Worm (Caenorhabditis elegans) whole organism, young adult: ENCODE measurements around the gene nlp-67.
A peak's percentile ranks its signal among the peaks of the same experiment; 100 is the strongest.
"Not testable (repeated sequence)": the region's sequence is repeated elsewhere in the genome, so short reads cannot be mapped to it uniquely, and the experiment has no call there.

Source experiments
- F52B5.7 ChIP-seq: sonication (generic microtip); optimal IDR thresholded peaks from 2 replicates; lab custom pipeline; 2016; ENCODE audit warnings: mild to moderate bottlenecking, missing genetic modification characterization, missing compliant biosample characterization
- F55B11.4 ChIP-seq: sonication (generic microtip); optimal IDR thresholded peaks from 2 replicates; lab custom pipeline; 2016; ENCODE audit warnings: missing compliant biosample characterization, missing genetic modification characterization, borderline replicate concordance; ENCODE audit not compliant: insufficient read depth
- F57A8.1 ChIP-seq: fragments of 200-800 bp; sonication (Bioruptor generic); optimal IDR thresholded peaks from 2 replicates; lab custom pipeline; 2018; ENCODE audit warnings: mild to moderate bottlenecking, missing genetic modification characterization, moderate library complexity, missing compliant biosample characterization
- K12H6.12 ChIP-seq: fragments of 200-800 bp; sonication (Bioruptor generic); optimal IDR thresholded peaks from 2 replicates; lab custom pipeline; 2018; ENCODE audit warnings: mild to moderate bottlenecking, missing genetic modification characterization, missing compliant biosample characterization
- athp-1 ChIP-seq: sonication (generic microtip); optimal IDR thresholded peaks from 2 replicates; lab custom pipeline; 2017; ENCODE audit warnings: mild to moderate bottlenecking, missing genetic modification characterization, missing compliant biosample characterization
- attf-6 ChIP-seq: fragments of 200-800 bp; sonication (Bioruptor generic); IDR thresholded peaks from 2 replicates; pipeline ENCODE4 v1.3.6; 2022; ENCODE audit warnings: missing genetic modification reagents, missing genetic modification characterization, missing compliant biosample characterization
- ceh-79 ChIP-seq: sonication (generic microtip); optimal IDR thresholded peaks from 2 replicates; lab custom pipeline; 2017; ENCODE audit warnings: mild to moderate bottlenecking, missing genetic modification characterization, missing compliant biosample characterization
- chd-7 ChIP-seq: sonication (generic microtip); optimal IDR thresholded peaks from 2 replicates; lab custom pipeline; 2016; ENCODE audit warnings: mild to moderate bottlenecking, missing genetic modification characterization, moderate library complexity, missing compliant biosample characterization
- hmg-1.2 ChIP-seq: fragments of 200-800 bp; sonication (Bioruptor generic); IDR thresholded peaks from 2 replicates; pipeline ENCODE4 v1.3.6; 2022; ENCODE audit warnings: missing genetic modification reagents, missing genetic modification characterization, missing compliant biosample characterization
- hrde-1 ChIP-seq: sonication (generic microtip); optimal IDR thresholded peaks from 2 replicates; lab custom pipeline; 2016; ENCODE audit warnings: missing genetic modification characterization, mild to moderate bottlenecking, missing compliant biosample characterization, moderate library complexity, missing genotype, missing genetic modification reagents, borderline replicate concordance
- lin-26 ChIP-seq: fragments of 200-800 bp; sonication (Bioruptor generic); IDR thresholded peaks from 2 replicates; pipeline ENCODE4 v1.3.6; 2022; ENCODE audit warnings: missing genetic modification reagents, missing genetic modification characterization, missing compliant biosample characterization
- madf-6 ChIP-seq: fragments of 200-800 bp; sonication (Bioruptor generic); IDR thresholded peaks from 2 replicates; pipeline ENCODE4 v1.3.6; 2022; ENCODE audit warnings: missing genetic modification reagents, missing genetic modification characterization, missing compliant biosample characterization
- madf-8 ChIP-seq: fragments of 200-800 bp; sonication (Bioruptor generic); conservative IDR thresholded peaks from 2 replicates; pipeline ENCODE4 v1.3.6; 2022; ENCODE audit warnings: missing genetic modification reagents, missing genetic modification characterization, missing compliant biosample characterization
- mcd-1 ChIP-seq: fragments of 200-800 bp; sonication (Bioruptor generic); IDR thresholded peaks from 2 replicates; pipeline ENCODE4 v1.3.6; 2022; ENCODE audit warnings: missing genetic modification reagents, missing genetic modification characterization, missing compliant biosample characterization
- nfyb-1 ChIP-seq: fragments of 200-800 bp; sonication (Bioruptor generic); IDR thresholded peaks from 2 replicates; pipeline ENCODE4 v1.3.6; 2022; ENCODE audit warnings: missing genetic modification reagents, missing genetic modification characterization, missing compliant biosample characterization
- nhr-80 ChIP-seq: sonication (generic microtip); optimal IDR thresholded peaks from 2 replicates; lab custom pipeline; 2016; ENCODE audit warnings: missing genetic modification characterization, missing compliant biosample characterization
- rcor-1 ChIP-seq: fragments of 200-800 bp; sonication (Bioruptor generic); IDR thresholded peaks from 2 replicates; pipeline ENCODE4 v1.3.6; 2022; ENCODE audit warnings: missing genetic modification reagents, missing genetic modification characterization, missing compliant biosample characterization
- repo-1 ChIP-seq: sonication (generic microtip); optimal IDR thresholded peaks from 2 replicates; lab custom pipeline; 2017; ENCODE audit warnings: mild to moderate bottlenecking, missing genetic modification characterization, missing compliant biosample characterization
- snpc-3.4 ChIP-seq: sonication (generic microtip); optimal IDR thresholded peaks from 2 replicates; lab custom pipeline; 2017; ENCODE audit warnings: missing genetic modification characterization, mild to moderate bottlenecking, missing compliant biosample characterization, antibody characterized with exemption, moderate library complexity, missing genotype, missing genetic modification reagents
- unc-130 ChIP-seq: sonication (generic microtip); optimal IDR thresholded peaks from 2 replicates; lab custom pipeline; 2016; ENCODE audit warnings: missing genetic modification reagents, missing genetic modification characterization, missing compliant biosample characterization
- ztf-26 ChIP-seq: sonication (generic microtip); optimal IDR thresholded peaks from 2 replicates; lab custom pipeline; 2017; ENCODE audit warnings: missing genetic modification characterization, missing compliant biosample characterization

nlp-67 gene

DNA sequence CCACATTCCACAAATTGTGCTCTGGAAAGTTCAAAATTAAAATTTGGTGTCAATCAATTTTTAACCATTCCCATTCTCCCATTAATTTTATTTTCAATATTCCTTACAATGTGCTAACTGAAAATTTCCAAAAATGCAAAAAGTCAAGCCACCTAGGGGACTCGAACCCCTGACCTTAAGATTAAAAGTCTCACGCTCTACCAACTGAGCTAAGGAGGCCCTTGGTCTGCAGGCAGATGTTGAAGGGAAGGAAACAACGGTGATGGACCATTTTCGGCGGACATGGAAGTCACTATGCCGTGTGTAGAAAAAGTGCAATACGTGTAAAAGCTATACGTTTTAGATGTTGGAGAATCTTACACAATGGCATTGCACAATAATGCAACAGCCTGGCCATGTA, 33.6 kb downstream of the nlp-67 start (continued):
- TF ChIP-seq nfyb-1 (GFP tag; lab: Robert Waterston, UW) (no peak), chd-7 (tag; lab: Kevin White, UChicago) (no peak), madf-8 (GFP tag; lab: Robert Waterston, UW) (no peak), repo-1 (tag; lab: Kevin White, UChicago) (no peak), F57A8.1 (GFP tag; lab: Kevin White, UChicago) (no peak), unc-130 (GFP tag; lab: Kevin White, UChicago) (no peak), madf-6 (no peak), mcd-1 (GFP tag; lab: Robert Waterston, UW) (no peak), K12H6.12 (tag; lab: Kevin White, UChicago) (no peak), F52B5.7 (no peak), attf-6 (no peak)
- TF ChIP-seq, all 124 proteins: peak for 19

- TF ChIP-seq nhr-80 (tag; lab: Kevin White, UChicago), result peak; percentile 26
- TF ChIP-seq ceh-79 (tag; lab: Kevin White, UChicago), result no peak
- no peak for TF ChIP-seq hrde-1 (tag; lab: Kevin White, UChicago)
- peak; percentile 66; the same call in 1 of the 2 replicates for TF ChIP-seq hmg-1.2 (GFP tag; lab: Robert Waterston, UW)
- TF ChIP-seq ztf-26 (tag; lab: Kevin White, UChicago), result no peak
Measured at ce11 chrX:16218306-16218705, 34.1 kb downstream of the nlp-67 start.

ce11 chrX:16219710-16220109, 35.5 kb downstream of the nlp-67 start, which contains the start of gene F23A7.3:
Gene F23A7.3 (plus strand): TSS chrX:16220010.
- TF ChIP-seq athp-1; snpc-3.4 (tag; lab: Kevin White, UChicago); nhr-80 (tag; lab: Kevin White, UChicago): not testable (repeated sequence)
- TF ChIP-seq, all 124 proteins: peak for 0; not testable (repeated sequence) for 124

DNA sequence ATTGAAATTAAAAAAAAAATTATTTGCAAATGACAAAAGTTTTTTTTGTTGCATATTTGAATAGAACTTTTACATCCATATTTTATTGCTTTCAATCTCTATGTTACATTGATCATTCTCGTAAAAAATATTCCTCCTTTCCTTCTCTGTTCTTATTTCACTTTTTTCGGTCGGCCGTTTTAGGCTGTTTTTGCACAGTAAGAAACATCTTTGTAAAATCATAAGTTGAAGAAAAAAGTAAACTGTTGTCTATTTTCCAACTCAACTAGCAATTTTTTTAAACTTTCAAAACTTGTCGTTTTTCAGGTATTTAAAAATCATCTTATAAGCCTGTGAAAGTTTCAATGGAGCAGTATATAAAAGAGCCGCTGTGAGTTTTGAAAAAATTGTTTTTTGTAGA, 44.5 kb downstream of the nlp-67 start, which contains the start of gene F23A7.5:
TSS of gene F23A7.5 (plus strand) at position 301 of the 400 bp plus-strand sequence.
- TF ChIP-seq F55B11.4, result no peak
- TF ChIP-seq rcor-1, result no peak
- no peak for TF ChIP-seq lin-26 (GFP tag; lab: Robert Waterston, UW)
